Worm (Caenorhabditis elegans) whole organism, young adult: ENCODE measurements around the gene ncx-6.

Source experiments
- B0019.2 ChIP-seq: fragments of 200-800 bp; sonication (Bioruptor generic); conservative IDR thresholded peaks from 2 replicates; pipeline ENCODE4 v1.3.6; 2022; ENCODE audit warnings: missing genetic modification reagents, missing genetic modification characterization, missing compliant biosample characterization
- B0035.1 ChIP-seq: sonication (generic microtip); optimal IDR thresholded peaks from 2 replicates; lab custom pipeline; 2016; ENCODE audit warnings: missing genetic modification characterization, mild to moderate bottlenecking, missing compliant biosample characterization, missing genotype, missing genetic modification reagents
- F39B2.1 ChIP-seq: fragments of 200-800 bp; sonication (Bioruptor generic); IDR thresholded peaks from 2 replicates; pipeline ENCODE4 v1.3.6; 2022; ENCODE audit warnings: missing genetic modification reagents, missing genetic modification characterization, missing compliant biosample characterization
- F55B11.4 ChIP-seq: sonication (generic microtip); optimal IDR thresholded peaks from 2 replicates; lab custom pipeline; 2016; ENCODE audit warnings: missing compliant biosample characterization, missing genetic modification characterization, borderline replicate concordance; ENCODE audit not compliant: insufficient read depth
- K11D2.4 ChIP-seq: fragments of 200-800 bp; sonication (Bioruptor generic); IDR thresholded peaks from 2 replicates; pipeline ENCODE4 v1.3.6; 2022; ENCODE audit warnings: missing genetic modification reagents, missing genetic modification characterization, missing compliant biosample characterization
- T07F8.4 ChIP-seq: sonication (generic microtip); optimal IDR thresholded peaks from 2 replicates; lab custom pipeline; 2016; ENCODE audit warnings: mild to moderate bottlenecking, missing genetic modification characterization, moderate library complexity, missing compliant biosample characterization
- Y53F4B.3 ChIP-seq: fragments of 200-800 bp; sonication (Bioruptor generic); IDR thresholded peaks from 2 replicates; pipeline ENCODE4 v1.3.6; 2022; ENCODE audit warnings: missing genetic modification reagents, missing genetic modification characterization, missing compliant biosample characterization
- Y53G8AR.9 ChIP-seq: fragments of 200-800 bp; sonication (Bioruptor generic); conservative IDR thresholded peaks from 2 replicates; pipeline ENCODE4 v1.3.6; 2022; ENCODE audit warnings: missing genetic modification reagents, missing genetic modification characterization, missing compliant biosample characterization
- Y95B8A.8 ChIP-seq: fragments of 200-800 bp; sonication (Bioruptor generic); IDR thresholded peaks from 2 replicates; pipeline ENCODE4 v1.3.6; 2022; ENCODE audit warnings: missing genetic modification reagents, missing genetic modification characterization, missing compliant biosample characterization
- ZK185.1 ChIP-seq: sonication (generic microtip); optimal IDR thresholded peaks from 2 replicates; lab custom pipeline; 2016; ENCODE audit warnings: mild to moderate bottlenecking, missing genetic modification characterization, missing compliant biosample characterization; ENCODE audit not compliant: poor library complexity, severe bottlenecking
- aptf-2 ChIP-seq: fragments of 200-800 bp; sonication (Bioruptor generic); conservative IDR thresholded peaks from 2 replicates; pipeline ENCODE4 v1.3.6; 2022; ENCODE audit warnings: missing genetic modification reagents, missing genetic modification characterization, missing compliant biosample characterization
- atf-7 ChIP-seq: sonication (generic microtip); optimal IDR thresholded peaks from 2 replicates; lab custom pipeline; 2017; ENCODE audit warnings: mild to moderate bottlenecking, missing genetic modification characterization, missing compliant biosample characterization
- ceh-27 ChIP-seq: fragments of 200-800 bp; sonication (Bioruptor generic); optimal IDR thresholded peaks from 2 replicates; lab custom pipeline; 2018; ENCODE audit warnings: mild to moderate bottlenecking, missing genetic modification characterization, moderate library complexity, missing compliant biosample characterization
- ceh-91 ChIP-seq: fragments of 200-800 bp; sonication (Bioruptor generic); IDR thresholded peaks from 2 replicates; pipeline ENCODE4 v1.3.6; 2022; ENCODE audit warnings: missing genetic modification reagents, missing genetic modification characterization, missing compliant biosample characterization
- chd-7 ChIP-seq: sonication (generic microtip); optimal IDR thresholded peaks from 2 replicates; lab custom pipeline; 2016; ENCODE audit warnings: mild to moderate bottlenecking, missing genetic modification characterization, moderate library complexity, missing compliant biosample characterization
- dox-1 ChIP-seq: fragments of 200-800 bp; sonication (Bioruptor generic); IDR thresholded peaks from 2 replicates; pipeline ENCODE4 v1.3.6; 2022; ENCODE audit warnings: missing genetic modification reagents, missing genetic modification characterization, missing compliant biosample characterization
- dpff-1 ChIP-seq: sonication (generic microtip); optimal IDR thresholded peaks from 2 replicates; lab custom pipeline; 2017; ENCODE audit warnings: mild to moderate bottlenecking, missing genetic modification characterization, missing compliant biosample characterization
- dpl-1 ChIP-seq: fragments of 150-350 bp; optimal IDR thresholded peaks from 2 replicates; lab custom pipeline; 2014; ENCODE audit warnings: missing biosample characterization, missing genetic modification reagents, missing genetic modification characterization
- efl-1 ChIP-seq: fragments of 150-350 bp; optimal IDR thresholded peaks from 2 replicates; lab custom pipeline; 2014; ENCODE audit warnings: missing biosample characterization, missing genetic modification reagents, missing genetic modification characterization
- ekl-4 ChIP-seq: fragments of 200-800 bp; sonication (Bioruptor generic); IDR thresholded peaks from 2 replicates; pipeline ENCODE4 v1.3.6; 2022; ENCODE audit warnings: missing genetic modification reagents, missing genetic modification characterization, missing compliant biosample characterization
- ets-4 ChIP-seq: fragments of 200-800 bp; sonication (Bioruptor generic); optimal IDR thresholded peaks from 2 replicates; lab custom pipeline; 2018; ENCODE audit warnings: mild to moderate bottlenecking, missing genetic modification characterization, missing compliant biosample characterization
- hlh-26 ChIP-seq: fragments of 200-800 bp; sonication (Bioruptor generic); conservative IDR thresholded peaks from 2 replicates; pipeline ENCODE4 v1.3.6; 2022; ENCODE audit warnings: missing genetic modification reagents, missing genetic modification characterization, missing compliant biosample characterization
- hmg-1.2 ChIP-seq: fragments of 200-800 bp; sonication (Bioruptor generic); IDR thresholded peaks from 2 replicates; pipeline ENCODE4 v1.3.6; 2022; ENCODE audit warnings: missing genetic modification reagents, missing genetic modification characterization, missing compliant biosample characterization
- lag-1 ChIP-seq: fragments of 200-800 bp; sonication (Bioruptor generic); IDR thresholded peaks from 2 replicates; pipeline ENCODE4 v1.3.6; 2022; ENCODE audit warnings: missing genetic modification reagents, missing genetic modification characterization, missing compliant biosample characterization
- lin-26 ChIP-seq: fragments of 200-800 bp; sonication (Bioruptor generic); IDR thresholded peaks from 2 replicates; pipeline ENCODE4 v1.3.6; 2022; ENCODE audit warnings: missing genetic modification reagents, missing genetic modification characterization, missing compliant biosample characterization
- lin-35 ChIP-seq, 3 experiments: fragments of 150-350 bp in 2 of 3; sonication (generic microtip) in 1 of 3; optimal IDR thresholded peaks; 2 replicates each; lab custom pipeline; 2014 to 2018; ENCODE audit warnings: missing biosample characterization in 3 of 3, missing genetic modification characterization in 3 of 3, missing genetic modification reagents in 3 of 3
- lin-40 ChIP-seq: sonication (generic microtip); optimal IDR thresholded peaks from 2 replicates; lab custom pipeline; 2016; ENCODE audit warnings: missing genetic modification characterization, mild to moderate bottlenecking, missing compliant biosample characterization, missing genotype, missing genetic modification reagents
- lin-54 ChIP-seq: fragments of 200-800 bp; sonication (Bioruptor generic); optimal IDR thresholded peaks from 2 replicates; lab custom pipeline; 2018; ENCODE audit warnings: mild to moderate bottlenecking, missing genetic modification characterization, missing compliant biosample characterization
- lir-1 ChIP-seq: fragments of 200-800 bp; sonication (Bioruptor generic); conservative IDR thresholded peaks from 2 replicates; pipeline ENCODE4 v1.3.6; 2022; ENCODE audit warnings: missing genetic modification reagents, missing genetic modification characterization, missing compliant biosample characterization
- lsl-1 ChIP-seq: fragments of 200-800 bp; sonication (Bioruptor generic); optimal IDR thresholded peaks from 2 replicates; lab custom pipeline; 2018; ENCODE audit warnings: mild to moderate bottlenecking, missing genetic modification characterization, moderate library complexity, missing compliant biosample characterization
- lsy-27 ChIP-seq: sonication (generic microtip); optimal IDR thresholded peaks from 2 replicates; lab custom pipeline; 2017; ENCODE audit warnings: missing genetic modification characterization, mild to moderate bottlenecking, missing compliant biosample characterization, antibody characterized with exemption, missing genotype, borderline replicate concordance; ENCODE audit not compliant: insufficient read depth
- madf-10 ChIP-seq: sonication (generic microtip); optimal IDR thresholded peaks from 2 replicates; lab custom pipeline; 2016; ENCODE audit warnings: mild to moderate bottlenecking, missing genetic modification characterization, missing compliant biosample characterization
- madf-3 ChIP-seq: fragments of 200-800 bp; sonication (Bioruptor generic); IDR thresholded peaks from 2 replicates; pipeline ENCODE4 v1.3.6; 2022; ENCODE audit warnings: missing genetic modification reagents, missing genetic modification characterization, missing compliant biosample characterization
- madf-8 ChIP-seq: fragments of 200-800 bp; sonication (Bioruptor generic); conservative IDR thresholded peaks from 2 replicates; pipeline ENCODE4 v1.3.6; 2022; ENCODE audit warnings: missing genetic modification reagents, missing genetic modification characterization, missing compliant biosample characterization
- mxl-1 ChIP-seq: sonication (generic microtip); optimal IDR thresholded peaks from 2 replicates; lab custom pipeline; 2016; ENCODE audit warnings: missing genetic modification characterization, missing compliant biosample characterization
- nhr-120 ChIP-seq: fragments of 200-800 bp; sonication (Bioruptor generic); IDR thresholded peaks from 2 replicates; pipeline ENCODE4 v1.3.6; 2022; ENCODE audit warnings: missing genetic modification characterization, missing compliant biosample characterization
- nhr-179 ChIP-seq: sonication (generic microtip); optimal IDR thresholded peaks from 2 replicates; lab custom pipeline; 2016; ENCODE audit warnings: mild to moderate bottlenecking, missing genetic modification characterization, missing compliant biosample characterization
- pbrm-1 ChIP-seq: fragments of 200-800 bp; sonication (Bioruptor generic); IDR thresholded peaks from 2 replicates; pipeline ENCODE4 v1.3.6; 2022; ENCODE audit warnings: missing genetic modification reagents, missing genetic modification characterization, missing compliant biosample characterization
- rcor-1 ChIP-seq: fragments of 200-800 bp; sonication (Bioruptor generic); IDR thresholded peaks from 2 replicates; pipeline ENCODE4 v1.3.6; 2022; ENCODE audit warnings: missing genetic modification reagents, missing genetic modification characterization, missing compliant biosample characterization
- rec-8 ChIP-seq, 2 experiments: sonication (generic microtip); optimal IDR thresholded peaks; 2 replicates each; lab custom pipeline; 2016; ENCODE audit warnings: mild to moderate bottlenecking in 2 of 2, missing genetic modification characterization in 2 of 2, missing genetic modification reagents in 2 of 2, missing genotype in 2 of 2, missing biosample characterization in 1 of 2, missing compliant biosample characterization in 1 of 2, moderate library complexity in 1 of 2
- repo-1 ChIP-seq: sonication (generic microtip); optimal IDR thresholded peaks from 2 replicates; lab custom pipeline; 2017; ENCODE audit warnings: mild to moderate bottlenecking, missing genetic modification characterization, missing compliant biosample characterization
- snpc-1.3 ChIP-seq: sonication (generic microtip); optimal IDR thresholded peaks from 2 replicates; lab custom pipeline; 2017; ENCODE audit warnings: missing genetic modification characterization, mild to moderate bottlenecking, missing compliant biosample characterization, antibody characterized with exemption, moderate library complexity, missing genotype, missing genetic modification reagents; ENCODE audit not compliant: insufficient read depth
- sptf-2 ChIP-seq: fragments of 200-800 bp; sonication (Bioruptor generic); optimal IDR thresholded peaks from 2 replicates; lab custom pipeline; 2018; ENCODE audit warnings: mild to moderate bottlenecking, missing genetic modification characterization, missing compliant biosample characterization
- unc-62 ChIP-seq: fragments of 150-350 bp; optimal IDR thresholded peaks from 2 replicates; lab custom pipeline; 2014; ENCODE audit warnings: missing biosample characterization, missing genetic modification reagents, missing genetic modification characterization
- zim-3 ChIP-seq: sonication (generic microtip); optimal IDR thresholded peaks from 2 replicates; lab custom pipeline; 2017; ENCODE audit warnings: mild to moderate bottlenecking, missing genetic modification characterization, moderate library complexity, missing compliant biosample characterization
- ztf-22 ChIP-seq: fragments of 200-800 bp; sonication (Bioruptor generic); optimal IDR thresholded peaks from 2 replicates; lab custom pipeline; 2018; ENCODE audit warnings: mild to moderate bottlenecking, missing genetic modification characterization, moderate library complexity, missing compliant biosample characterization
- ztf-3 ChIP-seq: fragments of 200-800 bp; sonication (Bioruptor generic); optimal IDR thresholded peaks from 2 replicates; lab custom pipeline; 2018; ENCODE audit warnings: mild to moderate bottlenecking, missing genetic modification characterization, missing compliant biosample characterization
- ztf-6 ChIP-seq: fragments of 200-800 bp; sonication (Bioruptor generic); IDR thresholded peaks from 2 replicates; pipeline ENCODE4 v1.3.6; 2022; ENCODE audit warnings: missing genetic modification reagents, missing genetic modification characterization, missing compliant biosample characterization

The ncx-6 gene

ce11 chrIII:9748694-9749093 is 34.9 kb upstream of the ncx-6 start, which contains the start of gene T05G5.4:
TSS of gene T05G5.4 (plus strand) at chrIII:9748934.
- no peak for TF ChIP-seq B0019.2 (GFP tag; lab: Robert Waterston, UW)
- no peak for TF ChIP-seq lag-1
- no peak for TF ChIP-seq ceh-91 (GFP tag; lab: Robert Waterston, UW)
- TF ChIP-seq Y53F4B.3 (GFP tag; lab: Robert Waterston, UW) = no peak
- TF ChIP-seq rcor-1 = no peak
- TF ChIP-seq mxl-1 = no peak
- TF ChIP-seq ekl-4 (GFP tag; lab: Robert Waterston, UW) = peak; percentile 8; the same call in 1 of the 2 replicates
- TF ChIP-seq B0035.1 = no peak
- no peak for TF ChIP-seq ztf-22 (GFP tag; lab: Kevin White, UChicago)
- TF ChIP-seq hmg-1.2 (GFP tag; lab: Robert Waterston, UW) = no peak
- TF ChIP-seq madf-3 (GFP tag; lab: Robert Waterston, UW) = 0 out of 2 replicates have a peak, but pooled peaks have one; percentile 38
- no peak for TF ChIP-seq chd-7 (tag; lab: Kevin White, UChicago)
- no peak for TF ChIP-seq madf-10 (tag; lab: Kevin White, UChicago)
- no peak for TF ChIP-seq ZK185.1 (tag; lab: Kevin White, UChicago)
- peak; percentile 74; the same call in 1 of the 2 replicates for TF ChIP-seq Y53G8AR.9 (GFP tag; lab: Robert Waterston, UW)
- no peak for TF ChIP-seq dpl-1 (GFP tag; lab: Kevin White, UChicago)
- no peak for TF ChIP-seq ets-4 (GFP tag; lab: Kevin White, UChicago)
- TF ChIP-seq ceh-27 = no peak
- peak; percentile 46 for TF ChIP-seq lin-54 (GFP tag; lab: Kevin White, UChicago)
- TF ChIP-seq lsl-1 (GFP tag; lab: Kevin White, UChicago) = peak; percentile 37
- TF ChIP-seq T07F8.4 (tag; lab: Kevin White, UChicago) = no peak
- TF ChIP-seq F55B11.4 = no peak
- no peak for TF ChIP-seq K11D2.4 (GFP tag; lab: Robert Waterston, UW)
- no peak for TF ChIP-seq efl-1
- no peak for TF ChIP-seq sptf-2 (GFP tag; lab: Kevin White, UChicago)
- no peak for TF ChIP-seq rec-8 (tag; optimal IDR thresholded peaks at IDR 0.05; lab: Kevin White, UChicago)
- TF ChIP-seq madf-8 (GFP tag; lab: Robert Waterston, UW) = no peak
- 0 out of 2 replicates have a peak, but pooled peaks have one; percentile 22 for TF ChIP-seq Y95B8A.8 (GFP tag; lab: Robert Waterston, UW)
- no peak for TF ChIP-seq unc-62 (GFP tag; lab: Kevin White, UChicago)
- no peak for TF ChIP-seq lsy-27 (tag; lab: Kevin White, UChicago)
- no peak for TF ChIP-seq hlh-26 (GFP tag; lab: Robert Waterston, UW)
- no peak for TF ChIP-seq aptf-2 (GFP tag; lab: Robert Waterston, UW)
- TF ChIP-seq snpc-1.3 (tag; lab: Kevin White, UChicago) = peak; percentile 46
- TF ChIP-seq lin-35 (GFP tag; optimal IDR thresholded peaks at IDR 0.05; lab: Kevin White, UChicago) = no peak
- no peak for TF ChIP-seq dpff-1
- TF ChIP-seq dox-1 (GFP tag; lab: Robert Waterston, UW) = no peak
- TF ChIP-seq zim-3 (tag; lab: Kevin White, UChicago) = no peak
- no peak for TF ChIP-seq nhr-179 (tag; lab: Kevin White, UChicago)
- no peak for TF ChIP-seq pbrm-1 (GFP tag; lab: Robert Waterston, UW)
- TF ChIP-seq nhr-120 (GFP tag; lab: Robert Waterston, UW) = no peak
- TF ChIP-seq lin-26 (GFP tag; lab: Robert Waterston, UW) = peak; percentile 55
- no peak for TF ChIP-seq ztf-3 (GFP tag; lab: Kevin White, UChicago)
- no peak for TF ChIP-seq ztf-6
- no peak for TF ChIP-seq atf-7 (tag; lab: Kevin White, UChicago)
- no peak for TF ChIP-seq lir-1 (GFP tag; lab: Robert Waterston, UW)
- TF ChIP-seq F39B2.1 (GFP tag; lab: Robert Waterston, UW) = peak; percentile 62; the same call in 1 of the 2 replicates
- TF ChIP-seq repo-1 (tag; lab: Kevin White, UChicago) = no peak
- no peak for TF ChIP-seq lin-40 (tag; lab: Kevin White, UChicago)
